Worm (Caenorhabditis elegans): ENCODE data around the gene clec-263.

- TF ChIP-seq ama-1 (optimal IDR thresholded peaks at IDR 0.05) (no peak), sea-1 (GFP tag; conservative IDR thresholded peaks at IDR 0.05) (no peak)
Observed at ce11 chrV:20579534-20579933, 5.1 kb downstream of the clec-263 start, which contains the start of gene F26F2.8.

All from whole organism, early embryonic.